Fruit fly (Drosophila melanogaster): ENCODE measurements around the gene CG14053.

dm6 chrX:2221598-2221997 lies 27.9 kb upstream of the CG14053 start:
- TF ChIP-seq CG15479 (GFP tag; optimal IDR thresholded peaks at IDR 0.05): no peak
- TF ChIP-seq Ssrp (tag; optimal IDR thresholded peaks at IDR 0.05): no peak
- TF ChIP-seq sna (GFP tag; IDR thresholded peaks at IDR 0.05; ENCODE audit: partially characterized antibody): no peak
- TF ChIP-seq CG6683 (GFP tag; optimal IDR thresholded peaks at IDR 0.05): no peak
- no peak for TF ChIP-seq CG34376 (GFP tag; optimal IDR thresholded peaks at IDR 0.05)
- no peak for TF ChIP-seq YL-1 (GFP tag; optimal IDR thresholded peaks at IDR 0.05)
- no peak for TF ChIP-seq CG7372 (GFP tag; IDR thresholded peaks at IDR 0.05)
- no peak for TF ChIP-seq Meics (GFP tag; optimal IDR thresholded peaks at IDR 0.05)
- TF ChIP-seq CG4854 (GFP tag; optimal IDR thresholded peaks at IDR 0.05): no peak
- no peak for TF ChIP-seq eyg (GFP tag; optimal IDR thresholded peaks at IDR 0.05)
- no peak for TF ChIP-seq CHES-1-like (GFP tag; optimal IDR thresholded peaks at IDR 0.05)
